Worm (Caenorhabditis elegans): ENCODE data around the gene tsp-8.

- no peak for TF ChIP-seq sox-4 (tag; optimal IDR thresholded peaks at IDR 0.05)
- no peak for TF ChIP-seq pha-4 (tag; optimal IDR thresholded peaks at IDR 0.05)
- TF ChIP-seq zip-5 (tag; optimal IDR thresholded peaks at IDR 0.05), result no peak
- TF ChIP-seq nhr-11 (tag; optimal IDR thresholded peaks at IDR 0.05), result no peak
- TF ChIP-seq pqm-1 (tag; optimal IDR thresholded peaks at IDR 0.05), result no peak
- TF ChIP-seq nfya-1 (tag; optimal IDR thresholded peaks at IDR 0.05), result no peak
- no peak for TF ChIP-seq unc-86 (tag; optimal IDR thresholded peaks at IDR 0.05)
- TF ChIP-seq C38D4.7 (GFP tag; optimal IDR thresholded peaks at IDR 0.05), result no peak
Measured at ce11 chrX:14717782-14718181, 11.5 kb downstream of the tsp-8 start.

Data from whole organism, late embryonic.